Fruit fly (Drosophila melanogaster) whole organism, adult: ENCODE results near the gene CG3149.

ENCODE experiments used
- CG7045 ChIP-seq: fragments of 200-800 bp; sonication (Bioruptor generic); optimal IDR thresholded peaks from 2 replicates; lab custom pipeline; 2017; ENCODE audit warnings: missing biosample characterization, mild to moderate bottlenecking, missing genetic modification characterization
- kay ChIP-seq: fragments of 200-800 bp; sonication (Bioruptor generic); peaks from one replicate; lab custom pipeline; 2016; ENCODE audit warnings: missing biosample characterization, missing genetic modification characterization, borderline replicate concordance
- toe ChIP-seq: fragments of 200-800 bp; sonication (Bioruptor generic); optimal IDR thresholded peaks from 2 replicates; lab custom pipeline; 2016; ENCODE audit warnings: missing biosample characterization, missing genetic modification characterization

dm6 chrX:5705097-5705496 lies 10.1 kb upstream of the CG3149 start:
- TF ChIP-seq toe (GFP tag; lab: Kevin White, UChicago) (no peak), kay (no peak), CG7045 (GFP tag; lab: Kevin White, UChicago) (no peak)
